Fruit fly (Drosophila melanogaster): ENCODE measurements around the gene CG4133.

The CG4133 gene

DNA sequence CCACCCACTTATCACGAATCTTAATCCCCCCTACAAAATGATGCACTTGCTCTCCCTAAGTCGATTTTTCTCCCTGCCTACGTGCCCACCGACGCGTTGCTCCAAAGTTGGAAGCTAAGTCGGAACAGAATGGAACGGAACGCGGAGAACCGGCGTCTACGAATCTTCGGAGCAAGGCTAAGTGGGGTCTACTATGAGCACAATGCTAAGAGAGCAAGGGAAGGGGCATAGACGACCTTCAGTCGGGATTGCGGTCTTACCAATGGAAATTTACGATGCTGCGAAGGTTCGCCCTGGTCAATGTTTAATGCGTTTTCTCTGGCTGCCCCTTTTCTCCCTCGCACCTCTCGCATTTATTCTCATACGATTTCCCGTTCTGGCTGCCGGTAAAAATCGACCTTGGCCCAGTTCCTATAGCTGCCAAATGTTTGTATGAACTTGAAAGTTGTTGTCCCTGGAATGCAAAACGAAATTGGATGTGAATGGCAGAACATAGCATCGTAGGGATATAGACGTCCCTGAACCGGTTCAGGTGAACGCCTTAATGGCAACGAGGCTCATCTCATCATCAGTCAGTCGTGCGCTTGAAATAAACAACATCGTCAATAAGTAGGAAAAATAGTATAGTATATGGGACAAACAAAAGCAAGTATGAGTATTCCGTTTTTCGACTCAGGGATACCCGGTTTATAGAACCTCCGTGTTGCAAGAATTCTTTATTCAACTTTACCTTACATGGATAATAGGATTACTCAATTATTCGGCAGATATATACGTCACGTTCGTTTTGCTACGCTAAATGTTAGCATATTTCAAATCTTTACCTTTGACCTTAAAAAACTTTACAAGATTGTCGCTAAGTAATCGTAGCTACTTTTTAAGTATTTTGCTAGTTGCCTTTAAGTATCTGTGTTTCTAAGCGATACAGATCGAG lies 28.3 kb downstream of the CG4133 start:
- no peak for TF ChIP-seq noc (tag; optimal IDR thresholded peaks at IDR 0.05)

- TF ChIP-seq noc (tag; optimal IDR thresholded peaks at IDR 0.05): peak; percentile 83
Observed at dm6 chr2L:484281-484943, 29.1 kb downstream of the CG4133 start.

DNA sequence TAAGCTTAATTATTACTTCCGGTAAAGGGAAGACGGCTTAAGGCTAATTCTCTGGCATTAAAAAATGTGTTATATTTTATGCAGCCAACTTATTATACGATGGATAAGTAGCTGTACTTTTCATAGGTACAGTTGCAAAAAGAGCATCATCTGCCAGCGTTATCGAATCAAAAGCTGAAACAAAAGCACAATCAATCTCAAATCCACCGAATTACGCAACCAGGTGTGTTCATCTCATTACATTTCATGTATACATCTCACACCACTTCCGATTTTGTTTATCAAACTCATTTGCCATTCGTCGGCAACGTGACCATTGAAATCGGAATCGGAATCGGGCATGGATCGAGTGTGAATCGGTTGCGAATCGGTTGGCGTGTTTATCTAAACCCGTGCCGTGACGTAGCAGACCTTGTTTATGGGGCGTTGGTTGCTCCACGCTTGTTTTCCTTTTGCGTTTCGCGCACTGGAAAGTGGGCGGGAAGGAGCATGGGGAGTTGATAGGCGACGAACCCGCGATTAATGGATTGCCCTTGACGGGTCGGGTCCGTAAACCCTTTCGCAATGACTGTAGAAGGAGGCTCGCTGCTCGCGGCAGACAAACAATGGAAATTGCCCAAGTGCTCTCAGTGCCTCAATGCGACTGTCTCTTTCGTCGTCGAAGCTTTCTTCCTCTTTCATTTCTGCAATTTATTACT lies 29.9 kb downstream of the CG4133 start:
- no peak for TF ChIP-seq noc (tag; optimal IDR thresholded peaks at IDR 0.05)

- peak; percentile 81 for TF ChIP-seq noc (tag; optimal IDR thresholded peaks at IDR 0.05)
Observed at dm6 chr2L:485825-486240, 30.5 kb downstream of the CG4133 start.

DNA sequence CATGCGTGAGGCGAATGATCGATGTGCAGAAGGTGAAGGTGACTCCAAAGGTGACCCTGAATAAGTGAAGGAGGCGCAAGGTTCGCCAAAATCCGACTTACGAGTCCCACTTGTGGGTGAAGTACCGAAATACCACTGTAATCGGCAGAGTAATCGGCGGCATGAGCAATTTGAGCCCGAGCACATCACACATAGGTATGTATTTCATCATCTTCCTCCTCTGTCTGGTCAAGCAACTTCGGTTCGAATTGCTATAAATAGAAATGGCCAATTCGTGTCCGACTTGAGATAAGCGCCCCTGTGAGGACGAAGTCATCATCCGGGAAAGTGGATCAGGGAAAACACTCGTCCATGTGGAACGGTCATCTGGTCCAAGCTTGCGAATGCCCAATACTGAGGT lies 31.8 kb downstream of the CG4133 start:
- TF ChIP-seq noc (tag; optimal IDR thresholded peaks at IDR 0.05): no peak

DNA sequence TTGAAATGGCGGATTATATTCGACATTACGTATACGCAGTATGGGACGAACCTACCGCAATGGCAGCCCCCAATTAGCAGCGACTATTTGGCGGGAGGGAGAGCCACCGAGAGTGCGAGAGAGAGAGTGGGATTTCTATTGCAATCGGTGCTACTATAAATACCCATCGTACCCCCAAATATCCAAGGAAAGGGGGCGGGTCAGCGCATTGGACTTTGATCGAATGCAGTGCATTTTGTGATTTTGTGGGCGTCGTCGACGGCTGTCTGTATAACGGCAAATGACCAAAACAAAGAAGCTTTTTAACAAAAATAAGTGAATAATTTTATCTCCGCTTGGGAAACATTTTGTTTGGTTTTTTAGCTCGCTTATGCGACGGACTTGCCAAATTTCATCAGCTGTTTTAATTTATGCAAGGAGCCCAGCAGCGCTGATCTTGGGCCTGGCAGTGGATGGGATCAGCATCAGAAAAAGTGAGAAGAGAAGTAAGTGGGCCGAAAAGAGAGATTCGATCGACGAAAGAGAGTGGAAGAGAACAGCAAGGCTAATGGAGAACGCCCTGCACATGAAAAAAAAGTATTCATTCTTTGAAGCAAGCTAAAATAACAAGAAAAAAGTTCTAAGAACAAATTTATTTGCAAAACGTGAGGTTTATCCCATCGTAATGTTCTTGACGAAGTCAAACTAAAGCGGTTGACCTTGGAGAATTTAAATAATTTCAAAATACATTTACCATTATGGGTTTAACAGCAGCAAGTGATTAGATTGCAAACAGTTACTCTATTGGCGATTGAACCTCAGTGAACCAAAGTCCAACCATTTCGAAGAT lies 32.6 kb downstream of the CG4133 start:
- TF ChIP-seq noc (tag; optimal IDR thresholded peaks at IDR 0.05): no peak

dm6 chr2L:488548-489100 lies 33.3 kb downstream of the CG4133 start:
- TF ChIP-seq noc (tag; optimal IDR thresholded peaks at IDR 0.05): no peak

DNA sequence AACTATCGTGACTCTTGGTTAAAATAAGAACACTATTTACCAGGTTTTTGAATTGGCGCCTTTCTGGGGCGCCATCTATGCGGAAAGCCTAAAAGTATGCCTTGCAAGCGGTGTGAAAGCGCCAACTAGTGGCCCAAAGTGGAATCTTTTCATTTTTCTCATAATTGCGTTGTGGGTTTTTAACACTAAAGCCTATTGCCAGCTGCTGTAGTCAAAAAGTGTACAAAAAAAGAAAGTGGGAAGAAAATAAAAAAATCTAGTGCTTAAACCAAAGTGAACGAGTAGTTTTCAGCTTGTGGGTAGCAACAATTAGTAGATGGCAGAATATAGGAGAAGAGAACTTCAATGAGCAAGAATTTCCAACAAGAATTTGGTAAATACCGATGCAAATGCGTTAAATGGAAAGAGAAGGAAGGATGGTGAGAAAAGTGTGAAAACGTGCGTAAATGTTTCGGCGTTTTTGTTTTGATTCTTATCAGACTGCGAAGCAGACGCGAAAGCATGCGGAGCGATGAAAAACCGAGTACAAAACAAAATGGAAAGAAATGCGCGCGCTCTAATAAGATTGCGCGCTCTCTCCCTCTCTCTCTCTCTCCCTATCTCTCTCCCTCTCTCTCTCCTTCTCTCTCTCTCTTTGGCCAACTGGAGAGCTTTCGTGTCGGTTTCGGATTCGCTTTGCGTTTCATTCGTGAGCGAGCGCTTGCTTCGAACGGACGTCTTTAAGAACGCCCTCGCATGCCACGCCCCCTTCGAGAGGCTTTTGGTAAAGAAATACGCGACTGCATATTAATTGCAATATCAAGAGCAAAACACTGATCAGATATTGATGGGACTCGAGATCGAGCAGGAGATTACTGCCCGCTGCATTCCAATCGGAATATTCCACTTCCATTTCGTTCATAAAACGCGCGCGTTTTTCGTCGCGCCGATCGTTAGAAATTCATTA lies 35.1 kb downstream of the CG4133 start:
- TF ChIP-seq noc (tag; optimal IDR thresholded peaks at IDR 0.05): peak; percentile 27

- no peak for TF ChIP-seq noc (tag; optimal IDR thresholded peaks at IDR 0.05)
Observed at dm6 chr2L:492225-492624, 36.9 kb downstream of the CG4133 start.

- no peak for TF ChIP-seq noc (tag; optimal IDR thresholded peaks at IDR 0.05)
Observed at dm6 chr2L:493274-493673, 37.9 kb downstream of the CG4133 start.

dm6 chr2L:495381-496240 lies 40.3 kb downstream of the CG4133 start:
- TF ChIP-seq noc (tag; optimal IDR thresholded peaks at IDR 0.05): peak; percentile 55

- no peak for TF ChIP-seq noc (tag; optimal IDR thresholded peaks at IDR 0.05)
Observed at dm6 chr2L:496436-496835, 41.1 kb downstream of the CG4133 start.

dm6 chr2L:496841-497240 lies 41.5 kb downstream of the CG4133 start:
- TF ChIP-seq noc (tag; optimal IDR thresholded peaks at IDR 0.05): no peak

All from whole organism, larva.